Fruit fly (Drosophila melanogaster): ENCODE data around the gene CG13996.
A peak's percentile ranks its signal among the peaks of the same experiment; 100 is the strongest.

Gene CG13996

dm6 chr2L:5986094-5986493 lies 34.5 kb upstream of the CG13996 start, which contains the start of gene ifc (continued):
- peak; percentile 38 for TF ChIP-seq CG3919 (GFP tag; optimal IDR thresholded peaks at IDR 0.05)
- TF ChIP-seq CG3032 (tag; optimal IDR thresholded peaks at IDR 0.05) = peak; percentile 51
- TF ChIP-seq fd59A (GFP tag; optimal IDR thresholded peaks at IDR 0.05) = no peak
- peak; percentile 19 for TF ChIP-seq acj6 (GFP tag; optimal IDR thresholded peaks at IDR 0.05)
- TF ChIP-seq esn (GFP tag; optimal IDR thresholded peaks at IDR 0.05) = peak; percentile 45
- TF ChIP-seq CG34406 (GFP tag; optimal IDR thresholded peaks at IDR 0.05) = no peak
- peak; percentile 66 for TF ChIP-seq CG31627 (GFP tag; optimal IDR thresholded peaks at IDR 0.05)
- TF ChIP-seq CG8319 (GFP tag; optimal IDR thresholded peaks at IDR 0.05) = no peak
- TF ChIP-seq Ets21C (GFP tag; optimal IDR thresholded peaks at IDR 0.05) = no peak
- TF ChIP-seq Ets96B (tag; optimal IDR thresholded peaks at IDR 0.05) = peak; percentile 23
- TF ChIP-seq Met (GFP tag; optimal IDR thresholded peaks at IDR 0.05) = no peak
- TF ChIP-seq CG6276 (GFP tag; optimal IDR thresholded peaks at IDR 0.05) = no peak
- peak; percentile 83 for TF ChIP-seq svp (GFP tag)
- no peak for TF ChIP-seq Blimp-1 (GFP tag; optimal IDR thresholded peaks at IDR 0.05)
- TF ChIP-seq Hr38 (GFP tag; optimal IDR thresholded peaks at IDR 0.05) = no peak
- TF ChIP-seq fd85E (GFP tag; optimal IDR thresholded peaks at IDR 0.05) = no peak
- no peak for TF ChIP-seq topi (GFP tag; optimal IDR thresholded peaks at IDR 0.05)
- no peak for TF ChIP-seq net (GFP tag; optimal IDR thresholded peaks at IDR 0.05)
- no peak for TF ChIP-seq Sox102F (GFP tag; optimal IDR thresholded peaks at IDR 0.05)

dm6 chr2L:5986940-5987339 lies 33.7 kb upstream of the CG13996 start:
- TF ChIP-seq acj6 (GFP tag; optimal IDR thresholded peaks at IDR 0.05) (no peak), CG8119 (GFP tag; IDR thresholded peaks at IDR 0.05) (no peak), vri (GFP tag; optimal IDR thresholded peaks at IDR 0.05) (peak; percentile 35)

dm6 chr2L:5988115-5989092 lies 32.2 kb upstream of the CG13996 start:
- TF ChIP-seq vri (GFP tag; optimal IDR thresholded peaks at IDR 0.05) = peak; percentile 39
- no peak for TF ChIP-seq CG1621 (tag; optimal IDR thresholded peaks at IDR 0.05)

dm6 chr2L:5990447-5990846 lies 30.2 kb upstream of the CG13996 start:
- TF ChIP-seq CG6854 (GFP tag; optimal IDR thresholded peaks at IDR 0.05) = no peak
- TF ChIP-seq CG16779 (tag; optimal IDR thresholded peaks at IDR 0.05) = no peak
- no peak for TF ChIP-seq CG8319 (GFP tag; optimal IDR thresholded peaks at IDR 0.05)
- no peak for TF ChIP-seq CG8119 (GFP tag; IDR thresholded peaks at IDR 0.05)
- TF ChIP-seq Hr39 (GFP tag; optimal IDR thresholded peaks at IDR 0.05) = no peak
- TF ChIP-seq spab (GFP tag; optimal IDR thresholded peaks at IDR 0.05) = peak; percentile 3
- TF ChIP-seq fd59A (GFP tag; optimal IDR thresholded peaks at IDR 0.05) = no peak
- TF ChIP-seq CG11294 (GFP tag; IDR thresholded peaks at IDR 0.05) = no peak
- peak in 1 of 2 experiments; percentile 49 for TF ChIP-seq ss (GFP tag; optimal IDR thresholded peaks at IDR 0.05)
- peak; percentile 54 for TF ChIP-seq Eip78C (GFP tag)
- TF ChIP-seq Sox102F (GFP tag; optimal IDR thresholded peaks at IDR 0.05) = no peak
- no peak for TF ChIP-seq OdsH (GFP tag; optimal IDR thresholded peaks at IDR 0.05)
- no peak for TF ChIP-seq Gug (GFP tag; IDR thresholded peaks at IDR 0.05)
- TF ChIP-seq eg (GFP tag; IDR thresholded peaks at IDR 0.05) = peak; percentile 31; the same call in 1 of the 3 replicates
- peak; percentile 39 for TF ChIP-seq CG6808 (GFP tag; optimal IDR thresholded peaks at IDR 0.05)
- TF ChIP-seq CG3032 (tag; optimal IDR thresholded peaks at IDR 0.05) = no peak
